Fruit fly (Drosophila melanogaster) whole organism: ENCODE measurements around the gene Traf6.

Experiments used
- CG8478 ChIP-seq: fragments of >200 bp; optimal IDR thresholded peaks from 2 replicates; lab custom pipeline; 2018; ENCODE audit warnings: inconsistent platforms
- Dll ChIP-seq: fragments of >200 bp; optimal IDR thresholded peaks from 2 replicates; lab custom pipeline; 2017
- EcR ChIP-seq, 2 experiments: fragments of >200 bp; optimal IDR thresholded peaks; 2 replicates each; lab custom pipeline; 2017; ENCODE audit warnings: missing biosample characterization in 2 of 2, missing genetic modification characterization in 2 of 2, missing genetic modification reagents in 2 of 2
- pan ChIP-seq: fragments of >200 bp; optimal IDR thresholded peaks from 2 replicates; lab custom pipeline; 2017
- psq ChIP-seq: fragments of >200 bp; optimal IDR thresholded peaks from 2 replicates; lab custom pipeline; 2017
- usp ChIP-seq: fragments of >200 bp; optimal IDR thresholded peaks from 2 replicates; lab custom pipeline; 2017; ENCODE audit warnings: missing biosample characterization, missing genetic modification characterization, mixed read lengths

DNA sequence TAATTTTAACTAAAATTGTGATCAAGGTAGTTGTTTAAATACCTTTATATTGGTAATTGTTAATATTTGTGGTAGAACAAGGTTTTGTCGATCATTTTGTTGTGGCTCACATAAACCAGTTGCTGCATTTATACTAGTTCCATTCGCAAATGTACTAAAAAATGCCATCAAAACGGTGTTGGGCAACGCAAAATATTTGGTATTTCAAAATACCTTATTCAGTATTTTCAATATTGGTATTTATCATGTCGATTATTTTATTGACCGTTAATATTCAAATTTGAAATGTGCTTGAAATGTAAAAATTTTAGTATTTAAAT, 19.8 kb upstream of the Traf6 start, which contains the start of gene slpr:
- TF ChIP-seq usp (GFP tag; lab: Kevin White, UChicago) (no peak), EcR (GFP tag; optimal IDR thresholded peaks at IDR 0.05; lab: Kevin White, UChicago) (no peak), pan (lab: Kevin White, UChicago) (no peak), CG8478 (no peak), psq (lab: Kevin White, UChicago) (no peak), Dll (lab: Kevin White, UChicago) (no peak)
